Fruit fly (Drosophila melanogaster): ENCODE results near the gene Saf6.

Saf6 gene

dm6 chr2L:810277-810676 is 5.5 kb downstream of the Saf6 start, which contains the start of gene Nnf1b:
TSS of gene Nnf1b (plus strand) at chr2L:810577.
- TF ChIP-seq CG4496 (GFP tag; IDR thresholded peaks at IDR 0.05), result no peak
- TF ChIP-seq CG14655 (GFP tag; optimal IDR thresholded peaks at IDR 0.05), result no peak
- TF ChIP-seq CG13204 (GFP tag; optimal IDR thresholded peaks at IDR 0.05), result no peak
- TF ChIP-seq D1 (tag; optimal IDR thresholded peaks at IDR 0.05), result no peak
- no peak for TF ChIP-seq CG15710 (tag; optimal IDR thresholded peaks at IDR 0.05)
- TF ChIP-seq CG34367 (tag; optimal IDR thresholded peaks at IDR 0.05), result no peak
- TF ChIP-seq CG12605 (GFP tag; IDR thresholded peaks at IDR 0.05), result no peak
- no peak for TF ChIP-seq Ets98B (GFP tag; IDR thresholded peaks at IDR 0.05)
- TF ChIP-seq fd96Ca (GFP tag; IDR thresholded peaks at IDR 0.05), result no peak
- TF ChIP-seq rn (GFP tag; IDR thresholded peaks at IDR 0.05), result no peak

dm6 chr2L:790698-791097 is 25.1 kb downstream of the Saf6 start, which contains the start of gene Pkg21D:
TSS of gene Pkg21D (minus strand) at chr2L:790798.
- no peak for TF ChIP-seq Ets98B (GFP tag; IDR thresholded peaks at IDR 0.05)
- no peak for TF ChIP-seq CG8159 (tag; optimal IDR thresholded peaks at IDR 0.05)

- TF ChIP-seq CG17806 (tag; optimal IDR thresholded peaks at IDR 0.05), result no peak
- TF ChIP-seq Ets98B (GFP tag; IDR thresholded peaks at IDR 0.05), result no peak
Measured at dm6 chr2L:789966-790365, 25.8 kb downstream of the Saf6 start.

- no peak for TF ChIP-seq EcR (GFP tag; optimal IDR thresholded peaks at IDR 0.05)
- TF ChIP-seq CG12605 (GFP tag; IDR thresholded peaks at IDR 0.05), result no peak
- TF ChIP-seq CG14655 (GFP tag; optimal IDR thresholded peaks at IDR 0.05), result no peak
Measured at dm6 chr2L:784036-784435, 31.7 kb downstream of the Saf6 start, which contains the start of gene CG3544. TSS of gene CG3544 (plus strand) at chr2L:784336.

- TF ChIP-seq CG8301 (tag; optimal IDR thresholded peaks at IDR 0.05) (no peak), CG34367 (tag; optimal IDR thresholded peaks at IDR 0.05) (no peak), CG4496 (GFP tag; IDR thresholded peaks at IDR 0.05) (no peak), CG10348 (GFP tag; IDR thresholded peaks at IDR 0.05) (no peak), CG9948 (tag; optimal IDR thresholded peaks at IDR 0.05) (no peak), CG17806 (tag; optimal IDR thresholded peaks at IDR 0.05) (no peak), fd96Ca (GFP tag; IDR thresholded peaks at IDR 0.05) (no peak), Pif1A (GFP tag; optimal IDR thresholded peaks at IDR 0.05) (no peak), gl (tag; optimal IDR thresholded peaks at IDR 0.05) (no peak), CG15710 (tag; optimal IDR thresholded peaks at IDR 0.05) (no peak), D1 (tag; optimal IDR thresholded peaks at IDR 0.05) (no peak), EcR (GFP tag; optimal IDR thresholded peaks at IDR 0.05) (no peak)
Measured at dm6 chr2L:780851-781250, 34.9 kb downstream of the Saf6 start.

- TF ChIP-seq gl (tag; optimal IDR thresholded peaks at IDR 0.05), result no peak
- no peak for TF ChIP-seq CG12605 (GFP tag; IDR thresholded peaks at IDR 0.05)
- TF ChIP-seq fd96Ca (GFP tag; IDR thresholded peaks at IDR 0.05), result no peak
Measured at dm6 chr2L:780182-780581, 35.6 kb downstream of the Saf6 start, which contains the start of gene Gr21a. TSS of gene Gr21a (plus strand) at chr2L:780482.

dm6 chr2L:779123-779584 is 36.6 kb downstream of the Saf6 start, which contains the start of gene CG13947:
TSS of gene CG13947 (plus strand) at chr2L:779173.
- no peak for TF ChIP-seq CG4496 (GFP tag; IDR thresholded peaks at IDR 0.05)
- TF ChIP-seq CG32121 (GFP tag; IDR thresholded peaks at IDR 0.05), result no peak
- no peak for TF ChIP-seq CG13204 (GFP tag; optimal IDR thresholded peaks at IDR 0.05)
- TF ChIP-seq CG14655 (GFP tag; optimal IDR thresholded peaks at IDR 0.05), result no peak
- no peak for TF ChIP-seq Pif1A (GFP tag; optimal IDR thresholded peaks at IDR 0.05)
- TF ChIP-seq D1 (tag; optimal IDR thresholded peaks at IDR 0.05), result no peak
- no peak for TF ChIP-seq EcR (GFP tag; optimal IDR thresholded peaks at IDR 0.05)
- no peak for TF ChIP-seq Ets98B (GFP tag; IDR thresholded peaks at IDR 0.05)
- TF ChIP-seq Snoo (tag; optimal IDR thresholded peaks at IDR 0.05), result no peak
- TF ChIP-seq CG8301 (tag; optimal IDR thresholded peaks at IDR 0.05), result no peak
- no peak for TF ChIP-seq CG9948 (tag; optimal IDR thresholded peaks at IDR 0.05)
- no peak for TF ChIP-seq fd96Ca (GFP tag; IDR thresholded peaks at IDR 0.05)

- no peak for TF ChIP-seq CG10348 (GFP tag; IDR thresholded peaks at IDR 0.05)
- no peak for TF ChIP-seq CG13204 (GFP tag; optimal IDR thresholded peaks at IDR 0.05)
- TF ChIP-seq CG9948 (tag; optimal IDR thresholded peaks at IDR 0.05), result no peak
- TF ChIP-seq CG8159 (tag; optimal IDR thresholded peaks at IDR 0.05), result no peak
- no peak for TF ChIP-seq CG32121 (GFP tag; IDR thresholded peaks at IDR 0.05)
- no peak for TF ChIP-seq Pif1B (GFP tag; optimal IDR thresholded peaks at IDR 0.05)
- no peak for TF ChIP-seq CG12605 (GFP tag; IDR thresholded peaks at IDR 0.05)
- TF ChIP-seq Ets98B (GFP tag; IDR thresholded peaks at IDR 0.05), result no peak
- TF ChIP-seq CG15710 (tag; optimal IDR thresholded peaks at IDR 0.05), result no peak
- no peak for TF ChIP-seq CG34367 (tag; optimal IDR thresholded peaks at IDR 0.05)
- no peak for TF ChIP-seq D1 (tag; optimal IDR thresholded peaks at IDR 0.05)
- no peak for TF ChIP-seq rn (GFP tag; IDR thresholded peaks at IDR 0.05)
- TF ChIP-seq CG8301 (tag; optimal IDR thresholded peaks at IDR 0.05), result no peak
- TF ChIP-seq EcR (GFP tag; optimal IDR thresholded peaks at IDR 0.05), result no peak
- no peak for TF ChIP-seq Snoo (tag; optimal IDR thresholded peaks at IDR 0.05)
- TF ChIP-seq Pif1A (GFP tag; optimal IDR thresholded peaks at IDR 0.05), result no peak
- no peak for TF ChIP-seq CG4496 (GFP tag; IDR thresholded peaks at IDR 0.05)
- no peak for TF ChIP-seq CG14655 (GFP tag; optimal IDR thresholded peaks at IDR 0.05)
- TF ChIP-seq fd96Ca (GFP tag; IDR thresholded peaks at IDR 0.05), result no peak
Measured at dm6 chr2L:776236-776635, 39.5 kb downstream of the Saf6 start, which contains the start of gene CG13946. TSS of gene CG13946 (plus strand) at chr2L:776536.

Data from whole organism, pupa.